Worm (Caenorhabditis elegans) whole organism, early embryonic: ENCODE measurements around the gene dod-20.

ENCODE experiments used
- B0310.2 ChIP-seq: sonication (generic microtip); optimal IDR thresholded peaks from 2 replicates; lab custom pipeline; 2016; ENCODE audit warnings: mild to moderate bottlenecking, missing genetic modification characterization, missing compliant biosample characterization
- F13C5.2 ChIP-seq: sonication (generic microtip); optimal IDR thresholded peaks from 2 replicates; lab custom pipeline; 2017; ENCODE audit warnings: mild to moderate bottlenecking, missing genetic modification characterization, inconsistent platforms, missing compliant biosample characterization
- aly-1 ChIP-seq: sonication (generic microtip); optimal IDR thresholded peaks from 2 replicates; lab custom pipeline; 2016; ENCODE audit warnings: missing genetic modification characterization, missing compliant biosample characterization
- ama-1 ChIP-seq: fragments of 150-350 bp; optimal IDR thresholded peaks from 2 replicates; lab custom pipeline; 2014
- ceh-13 ChIP-seq: fragments of 200-800 bp; sonication (Bioruptor generic); optimal IDR thresholded peaks from 2 replicates; lab custom pipeline; 2018; ENCODE audit warnings: mild to moderate bottlenecking, missing genetic modification characterization, missing compliant biosample characterization
- ceh-36 ChIP-seq: sonication (generic microtip); optimal IDR thresholded peaks from 2 replicates; lab custom pipeline; 2016; ENCODE audit warnings: missing genetic modification characterization, inconsistent platforms, missing compliant biosample characterization
- ets-7 ChIP-seq: sonication (generic microtip); optimal IDR thresholded peaks from 2 replicates; lab custom pipeline; 2016; ENCODE audit warnings: missing genotype, missing genetic modification characterization, missing compliant biosample characterization
- flt-1 ChIP-seq: fragments of 200-800 bp; sonication (Bioruptor generic); IDR thresholded peaks from 2 replicates; pipeline ENCODE4 v1.3.6; 2022; ENCODE audit warnings: missing genetic modification characterization, missing compliant biosample characterization
- hmbx-1 ChIP-seq: sonication (generic microtip); optimal IDR thresholded peaks from 2 replicates; lab custom pipeline; 2016; ENCODE audit warnings: mild to moderate bottlenecking, missing genetic modification characterization, missing compliant biosample characterization
- hmg-4 ChIP-seq: fragments of 200-800 bp; sonication (Bioruptor generic); optimal IDR thresholded peaks from 2 replicates; lab custom pipeline; 2018; ENCODE audit warnings: mild to moderate bottlenecking, missing genetic modification characterization, missing compliant biosample characterization
- hnd-1 ChIP-seq: sonication (generic microtip); optimal IDR thresholded peaks from 2 replicates; lab custom pipeline; 2016; ENCODE audit warnings: missing genetic modification characterization, missing compliant biosample characterization
- pes-1 ChIP-seq: fragments of 200-800 bp; sonication (Bioruptor generic); IDR thresholded peaks from 2 replicates; pipeline ENCODE4 v1.3.6; 2022; ENCODE audit warnings: missing genetic modification reagents, missing genetic modification characterization, missing compliant biosample characterization
- scrt-1 ChIP-seq: fragments of 200-800 bp; sonication (Bioruptor generic); IDR thresholded peaks from 2 replicates; pipeline ENCODE4 v1.3.6; 2022; ENCODE audit warnings: missing genetic modification characterization, missing compliant biosample characterization
- sea-1 ChIP-seq: fragments of 200-800 bp; sonication (Bioruptor generic); conservative IDR thresholded peaks from 2 replicates; pipeline ENCODE4 v1.3.6; 2022; ENCODE audit warnings: missing genetic modification characterization, missing compliant biosample characterization
- tbx-11 ChIP-seq: fragments of 200-800 bp; sonication (Bioruptor generic); IDR thresholded peaks from 2 replicates; pipeline ENCODE4 v1.3.6; 2022; ENCODE audit warnings: missing genetic modification characterization, missing compliant biosample characterization
- tbx-37 ChIP-seq: fragments of 200-800 bp; sonication (Bioruptor generic); conservative IDR thresholded peaks from 2 replicates; pipeline ENCODE4 v1.3.6; 2022; ENCODE audit warnings: missing genetic modification reagents, missing genetic modification characterization, missing compliant biosample characterization
- tra-4 ChIP-seq: sonication (generic microtip); optimal IDR thresholded peaks from 2 replicates; lab custom pipeline; 2017; ENCODE audit warnings: missing genetic modification characterization, missing compliant biosample characterization

dod-20 gene

DNA sequence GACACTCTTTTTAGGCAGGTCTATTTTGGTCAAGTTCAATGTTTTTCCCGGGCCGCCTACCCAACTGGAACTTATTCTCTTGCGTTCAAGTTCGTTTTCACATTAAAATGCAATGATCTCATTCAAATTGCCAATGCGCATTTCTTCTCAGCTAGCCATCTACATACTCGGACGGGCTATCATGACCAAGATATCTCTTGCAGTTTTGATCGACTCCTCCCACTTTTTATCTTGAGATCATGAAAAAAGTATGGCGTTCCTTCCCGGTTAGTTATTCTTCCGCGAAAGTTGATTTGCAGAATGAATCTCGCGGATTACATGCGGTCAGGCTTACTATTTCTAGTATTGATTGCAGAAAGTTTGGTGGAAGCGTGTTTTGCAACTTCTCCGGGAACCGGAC lies 11.7 kb downstream of the dod-20 start, which contains the start of gene B0554.2:
B0554.2 (plus strand) TSS at position 301 of the 400 bp plus-strand sequence.
- no peak for TF ChIP-seq hmg-4 (GFP tag; lab: Kevin White, UChicago)
- TF ChIP-seq ets-7: no peak
- no peak for TF ChIP-seq tra-4 (tag; lab: Kevin White, UChicago)
- no peak for TF ChIP-seq sea-1 (GFP tag; lab: Robert Waterston, UW)

DNA sequence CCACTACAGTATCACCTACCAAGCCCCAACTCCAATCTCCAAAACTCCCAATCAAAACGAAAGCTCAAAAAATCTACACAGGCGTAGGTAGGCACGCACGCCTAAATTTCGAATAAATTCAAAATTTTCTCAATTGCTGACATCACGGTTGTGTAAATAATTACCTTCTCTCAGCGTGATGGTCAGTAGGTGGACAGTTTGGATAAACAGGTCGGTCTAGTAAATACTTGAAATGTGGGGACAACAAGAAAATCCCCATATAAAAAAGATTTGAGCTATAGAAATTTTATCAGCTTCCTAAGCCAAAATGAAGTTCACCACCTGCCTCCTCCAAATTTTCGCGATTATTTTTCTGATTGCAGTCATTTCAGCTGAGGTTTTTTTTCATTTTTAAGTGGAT lies 15.9 kb downstream of the dod-20 start, which contains the start of gene B0554.1:
B0554.1 (plus strand) TSS at position 301 of the 400 bp plus-strand sequence.
- no peak for TF ChIP-seq scrt-1 (GFP tag; lab: Robert Waterston, UW)
- no peak for TF ChIP-seq tbx-11 (GFP tag; lab: Robert Waterston, UW)
- no peak for TF ChIP-seq tra-4 (tag; lab: Kevin White, UChicago)
- no peak for TF ChIP-seq ceh-13
- no peak for TF ChIP-seq B0310.2
- TF ChIP-seq sea-1 (GFP tag; lab: Robert Waterston, UW): no peak

DNA sequence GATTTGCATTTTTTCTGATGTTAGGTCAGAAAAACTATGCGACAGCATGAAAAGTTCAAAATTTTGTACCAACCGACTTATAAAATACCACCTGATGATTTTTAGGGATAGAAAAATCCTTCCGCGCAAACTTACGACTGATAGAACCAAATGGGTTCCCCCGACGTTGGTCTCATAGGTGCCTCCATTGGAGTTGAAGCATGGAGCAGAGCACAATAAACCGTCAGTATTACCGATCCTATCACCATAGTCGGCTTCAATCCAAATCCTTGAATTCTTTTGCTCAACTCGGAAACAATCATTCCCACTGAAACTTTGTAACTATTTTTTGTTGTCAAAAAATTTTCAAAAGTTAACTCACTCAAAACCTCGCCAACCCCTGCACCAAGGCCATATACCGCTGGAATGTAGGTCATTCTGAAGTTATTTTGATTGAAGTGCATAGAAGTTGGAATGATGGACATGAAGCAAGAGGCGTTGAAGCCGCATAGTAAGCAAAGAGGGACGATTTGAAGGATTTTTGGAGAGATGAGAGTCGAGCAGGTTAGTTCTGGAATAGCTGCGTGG lies 17.0 kb downstream of the dod-20 start:
- TF ChIP-seq tbx-11 (GFP tag; lab: Robert Waterston, UW) (no peak), scrt-1 (GFP tag; lab: Robert Waterston, UW) (no peak), sea-1 (GFP tag; lab: Robert Waterston, UW) (no peak), pes-1 (GFP tag; lab: Robert Waterston, UW) (no peak), aly-1 (tag; lab: Kevin White, UChicago) (no peak), hmg-4 (GFP tag; lab: Kevin White, UChicago) (no peak)

DNA sequence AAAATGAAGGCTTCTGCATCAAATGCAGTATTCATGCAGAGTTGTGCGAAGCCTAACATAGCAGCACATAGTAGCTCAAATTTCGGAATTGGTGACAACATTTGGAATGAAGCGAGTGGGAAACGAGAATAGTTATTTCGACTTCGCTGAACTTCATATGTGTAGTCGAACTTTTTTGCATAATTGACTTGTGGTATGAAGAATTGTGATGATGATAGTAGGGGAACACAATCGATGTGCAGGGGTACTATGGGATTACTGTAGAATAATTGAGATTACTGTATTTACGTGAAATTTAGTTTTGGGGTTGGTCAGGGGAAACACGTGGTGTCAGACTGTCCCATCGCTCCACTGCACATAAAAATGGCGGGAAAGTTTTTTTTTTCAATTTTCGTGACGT lies 18.7 kb downstream of the dod-20 start, which contains the start of gene B0554.7:
B0554.7 (minus strand) TSS at position 101 of the 400 bp plus-strand sequence.
- TF ChIP-seq tra-4 (tag; lab: Kevin White, UChicago): no peak
- no peak for TF ChIP-seq ceh-13
- no peak for TF ChIP-seq hnd-1 (tag; lab: Kevin White, UChicago)
- TF ChIP-seq tbx-37: no peak
- no peak for TF ChIP-seq pes-1 (GFP tag; lab: Robert Waterston, UW)
- TF ChIP-seq ets-7: no peak
- TF ChIP-seq F13C5.2 (tag; lab: Kevin White, UChicago): no peak
- no peak for TF ChIP-seq flt-1 (GFP tag; lab: Robert Waterston, UW)
- no peak for TF ChIP-seq sea-1 (GFP tag; lab: Robert Waterston, UW)
- TF ChIP-seq B0310.2: no peak
- TF ChIP-seq ceh-36 (tag; lab: Kevin White, UChicago): no peak
- no peak for TF ChIP-seq hmg-4 (GFP tag; lab: Kevin White, UChicago)
- TF ChIP-seq scrt-1 (GFP tag; lab: Robert Waterston, UW): no peak
- TF ChIP-seq tbx-11 (GFP tag; lab: Robert Waterston, UW): no peak
- TF ChIP-seq ama-1 (lab: Kevin White, UChicago): no peak
- no peak for TF ChIP-seq hmbx-1
- TF ChIP-seq aly-1 (tag; lab: Kevin White, UChicago): no peak

DNA sequence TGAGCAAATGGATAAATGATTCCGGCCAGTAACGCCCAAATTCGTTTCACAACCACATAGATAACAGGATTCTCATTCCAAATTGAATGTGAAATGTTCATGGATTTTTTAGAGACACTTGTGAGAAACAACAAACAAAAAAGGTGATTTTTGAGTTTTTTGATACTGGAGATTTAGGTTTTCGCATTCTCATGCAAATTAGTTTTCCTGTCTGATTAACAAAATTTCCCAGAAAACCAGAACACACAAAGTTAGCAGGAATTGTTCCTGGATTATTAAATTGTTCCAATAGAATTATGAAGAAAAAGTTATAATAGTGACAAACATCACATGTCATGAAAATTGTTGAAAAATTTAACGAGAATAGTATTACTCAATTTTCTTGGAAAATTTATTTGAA lies 21.0 kb downstream of the dod-20 start, which contains the start of gene srh-33:
srh-33 (minus strand) TSS at position 101 of the 400 bp plus-strand sequence.
- TF ChIP-seq pes-1 (GFP tag; lab: Robert Waterston, UW): no peak
- TF ChIP-seq tbx-11 (GFP tag; lab: Robert Waterston, UW): no peak
- no peak for TF ChIP-seq ceh-36 (tag; lab: Kevin White, UChicago)
- TF ChIP-seq scrt-1 (GFP tag; lab: Robert Waterston, UW): no peak
- no peak for TF ChIP-seq ceh-13
- no peak for TF ChIP-seq sea-1 (GFP tag; lab: Robert Waterston, UW)
- no peak for TF ChIP-seq hnd-1 (tag; lab: Kevin White, UChicago)
- TF ChIP-seq B0310.2: no peak

DNA sequence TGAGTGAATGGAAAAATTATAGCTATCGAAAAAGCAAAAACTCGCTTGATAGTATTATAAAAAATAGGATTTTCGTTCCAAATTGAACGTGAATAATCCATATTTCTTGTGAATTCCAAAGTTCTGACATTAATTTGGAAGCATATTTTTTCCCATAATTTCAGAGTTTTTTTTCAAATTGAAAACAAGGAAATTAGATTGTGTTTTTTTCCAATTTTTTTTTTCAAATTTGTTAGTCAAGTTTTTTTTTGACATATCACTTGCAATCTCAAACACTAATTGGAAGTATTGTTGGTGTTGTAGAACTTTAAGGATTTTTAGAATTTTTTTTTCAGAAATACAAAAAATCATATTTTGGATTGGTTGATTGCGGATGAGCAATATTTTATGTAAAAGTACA lies 24.3 kb downstream of the dod-20 start, which contains the start of gene srh-34:
srh-34 (minus strand) TSS at position 101 of the 400 bp plus-strand sequence.
- TF ChIP-seq hmbx-1: no peak
- TF ChIP-seq hmg-4 (GFP tag; lab: Kevin White, UChicago): no peak
- TF ChIP-seq tbx-37: no peak
- TF ChIP-seq tbx-11 (GFP tag; lab: Robert Waterston, UW): no peak
- TF ChIP-seq ceh-36 (tag; lab: Kevin White, UChicago): no peak
- no peak for TF ChIP-seq sea-1 (GFP tag; lab: Robert Waterston, UW)
- TF ChIP-seq hnd-1 (tag; lab: Kevin White, UChicago): no peak
- TF ChIP-seq pes-1 (GFP tag; lab: Robert Waterston, UW): no peak
- no peak for TF ChIP-seq aly-1 (tag; lab: Kevin White, UChicago)

DNA sequence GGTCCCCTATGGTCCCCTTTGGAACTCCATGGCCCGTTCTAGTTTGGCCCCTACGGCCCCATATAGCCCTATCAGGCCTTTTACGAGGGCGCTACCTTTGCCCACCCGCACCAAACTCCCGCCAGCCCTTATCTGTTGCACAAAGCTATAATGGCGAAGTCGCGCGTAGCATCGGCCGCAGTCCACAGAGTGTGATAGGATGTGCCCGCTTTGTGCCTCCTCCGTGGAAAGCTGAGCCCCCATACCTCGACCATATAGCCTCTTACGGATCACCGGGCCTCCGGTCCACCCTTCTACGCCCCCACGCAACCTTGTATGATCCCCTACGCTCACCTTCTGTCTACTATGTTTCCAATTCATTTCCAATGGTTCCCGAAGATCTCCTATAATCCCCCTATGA lies 24.8 kb downstream of the dod-20 start:
- no peak for TF ChIP-seq hnd-1 (tag; lab: Kevin White, UChicago)
- TF ChIP-seq hmg-4 (GFP tag; lab: Kevin White, UChicago): peak; percentile 23

DNA sequence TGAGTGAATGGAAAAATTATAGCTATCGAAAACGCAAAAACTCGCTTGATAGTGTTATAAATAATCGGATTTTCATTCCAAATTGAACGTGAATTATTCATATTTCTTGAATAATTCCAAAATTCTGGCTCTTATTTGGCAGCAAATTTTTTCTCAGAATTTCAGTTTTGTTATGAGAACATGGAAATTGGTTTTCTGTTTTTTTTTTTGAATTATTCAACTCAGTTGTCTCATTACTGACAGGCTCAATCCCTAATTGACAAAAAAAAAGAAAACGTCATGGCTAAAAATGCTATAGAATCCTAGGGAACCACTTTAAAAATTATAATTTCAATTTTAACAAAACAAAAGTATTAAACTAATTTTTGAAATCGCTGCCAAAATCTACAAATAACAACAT lies 26.9 kb downstream of the dod-20 start, which contains the start of gene srh-35:
srh-35 (minus strand) TSS at position 101 of the 400 bp plus-strand sequence.
- TF ChIP-seq ceh-13 (no peak), tbx-11 (GFP tag; lab: Robert Waterston, UW) (no peak), hnd-1 (tag; lab: Kevin White, UChicago) (no peak), B0310.2 (no peak), ets-7 (no peak)
